Worm (Caenorhabditis elegans) whole organism, L4/young adult: Measurements from ENCODE around the gene srw-86.

Experiments
- dao-5 ChIP-seq: sonication (generic microtip); optimal IDR thresholded peaks from 2 replicates; lab custom pipeline; 2016; ENCODE audit warnings: missing genotype, missing genetic modification characterization, moderate library complexity, missing compliant biosample characterization
- him-1 ChIP-seq: sonication (generic microtip); optimal IDR thresholded peaks from 2 replicates; lab custom pipeline; 2016; ENCODE audit warnings: missing genotype, missing genetic modification reagents, missing genetic modification characterization, missing compliant biosample characterization

- TF ChIP-seq dao-5 (tag; lab: Kevin White, UChicago) (no peak), him-1 (no peak)
Measured at ce11 chrV:19443599-19443998, 43.1 kb upstream of the srw-86 start.
